Worm (Caenorhabditis elegans) whole organism, L4 larva: ENCODE measurements around the gene F22B3.7.
A peak's percentile ranks its signal among the peaks of the same experiment; 100 is the strongest.

Source experiments
- F37D6.2 ChIP-seq: sonication (generic microtip); optimal IDR thresholded peaks from 2 replicates; lab custom pipeline; 2016; ENCODE audit warnings: mild to moderate bottlenecking, missing genetic modification characterization, missing compliant biosample characterization
- T20F7.1 ChIP-seq: fragments of 200-800 bp; sonication (Bioruptor generic); optimal IDR thresholded peaks from 2 replicates; lab custom pipeline; 2018; ENCODE audit warnings: mild to moderate bottlenecking, missing genetic modification characterization, missing compliant biosample characterization
- aha-1 ChIP-seq: fragments of 150-350 bp; peaks from one replicate; lab custom pipeline; 2014; ENCODE audit warnings: missing biosample characterization, missing genetic modification characterization
- ama-1 ChIP-seq: fragments of 150-350 bp; optimal IDR thresholded peaks from 2 replicates; lab custom pipeline; 2014; ENCODE audit warnings: inconsistent platforms, mixed read lengths
- ceh-20 ChIP-seq: fragments of 200-800 bp; sonication (Bioruptor generic); IDR thresholded peaks from 2 replicates; pipeline ENCODE4 v1.3.6; 2022; ENCODE audit warnings: missing genetic modification reagents, missing genetic modification characterization, missing compliant biosample characterization
- ceh-28 ChIP-seq: fragments of 150-350 bp; optimal IDR thresholded peaks from 2 replicates; lab custom pipeline; 2014; ENCODE audit warnings: missing biosample characterization, missing genetic modification reagents, missing genetic modification characterization
- cey-2 ChIP-seq: sonication (generic microtip); optimal IDR thresholded peaks from 3 replicates; lab custom pipeline; 2017; ENCODE audit warnings: missing genetic modification characterization, mild to moderate bottlenecking, missing compliant biosample characterization, antibody characterized with exemption, borderline replicate concordance; ENCODE audit not compliant: insufficient read depth
- ctbp-1 ChIP-seq: fragments of 200-800 bp; sonication (Bioruptor generic); IDR thresholded peaks from 2 replicates; pipeline ENCODE4 v1.3.6; 2022; ENCODE audit warnings: missing genetic modification reagents, missing genetic modification characterization, missing compliant biosample characterization
- daf-16 ChIP-seq, 3 experiments: sonication (generic microtip); optimal IDR thresholded peaks; 2 replicates each; lab custom pipeline; 2016 to 2017; ENCODE audit warnings: missing genetic modification characterization in 3 of 3, missing genetic modification reagents in 3 of 3, mild to moderate bottlenecking in 2 of 3, missing compliant biosample characterization in 2 of 3, missing biosample characterization in 1 of 3, moderate library complexity in 1 of 3
- dmd-6 ChIP-seq: fragments of 200-800 bp; sonication (Bioruptor generic); IDR thresholded peaks from 2 replicates; pipeline ENCODE4 v1.3.6; 2022; ENCODE audit warnings: missing genetic modification reagents, missing genetic modification characterization, missing compliant biosample characterization
- dmd-8 ChIP-seq: fragments of 200-800 bp; sonication (Bioruptor generic); IDR thresholded peaks from 2 replicates; pipeline ENCODE4 v1.3.6; 2022; ENCODE audit warnings: missing genetic modification characterization, missing compliant biosample characterization
- dpl-1 ChIP-seq: fragments of 150-350 bp; optimal IDR thresholded peaks from 2 replicates; lab custom pipeline; 2014; ENCODE audit warnings: missing biosample characterization, missing genetic modification reagents, missing genetic modification characterization
- duxl-1 ChIP-seq: sonication (generic microtip); optimal IDR thresholded peaks from 2 replicates; lab custom pipeline; 2016; ENCODE audit warnings: mild to moderate bottlenecking, missing genetic modification characterization, moderate library complexity, missing compliant biosample characterization; ENCODE audit not compliant: poor library complexity
- dve-1 ChIP-seq: sonication (generic microtip); optimal IDR thresholded peaks from 2 replicates; lab custom pipeline; 2017; ENCODE audit warnings: antibody characterized with exemption, mild to moderate bottlenecking, missing genetic modification characterization, missing compliant biosample characterization; ENCODE audit not compliant: insufficient read depth
- egl-43 ChIP-seq: fragments of 200-800 bp; sonication (Bioruptor generic); IDR thresholded peaks from 2 replicates; pipeline ENCODE4 v1.3.6; 2022; ENCODE audit warnings: missing genetic modification reagents, missing genetic modification characterization, missing compliant biosample characterization
- fkh-10 ChIP-seq: fragments of 150-350 bp; optimal IDR thresholded peaks from 2 replicates; lab custom pipeline; 2014; ENCODE audit warnings: missing biosample characterization, missing genetic modification reagents, missing genetic modification characterization
- hlh-11 ChIP-seq: fragments of 200-800 bp; sonication (Bioruptor generic); optimal IDR thresholded peaks from 2 replicates; lab custom pipeline; 2018; ENCODE audit warnings: mild to moderate bottlenecking, missing genetic modification characterization, missing compliant biosample characterization
- hlh-30 ChIP-seq: sonication (generic microtip); optimal IDR thresholded peaks from 2 replicates; lab custom pipeline; 2017; ENCODE audit warnings: antibody characterized with exemption, mild to moderate bottlenecking, missing genetic modification characterization, missing compliant biosample characterization; ENCODE audit not compliant: insufficient read depth
- lin-13 ChIP-seq: fragments of 150-350 bp; optimal IDR thresholded peaks from 2 replicates; lab custom pipeline; 2014; ENCODE audit warnings: missing biosample characterization, missing genetic modification reagents, missing genetic modification characterization
- lir-3 ChIP-seq: sonication (generic microtip); optimal IDR thresholded peaks from 2 replicates; lab custom pipeline; 2016; ENCODE audit warnings: mild to moderate bottlenecking, missing genetic modification characterization, missing compliant biosample characterization
- lsy-2 ChIP-seq, 2 experiments: fragments of 150-350 bp in 1 of 2; sonication (generic microtip) in 1 of 2; optimal IDR thresholded peaks; 2 replicates each; lab custom pipeline; 2014 to 2017; ENCODE audit warnings: missing biosample characterization in 2 of 2, missing genetic modification characterization in 2 of 2
- madf-5 ChIP-seq, 2 experiments: fragments of 200-800 bp; sonication (Bioruptor generic); IDR thresholded peaks; 2 replicates each; pipeline ENCODE4 v1.3.6; 2022; ENCODE audit warnings: missing compliant biosample characterization in 2 of 2, missing genetic modification characterization in 2 of 2
- madf-9 ChIP-seq: fragments of 200-800 bp; sonication (Bioruptor generic); conservative IDR thresholded peaks from 2 replicates; pipeline ENCODE4 v1.3.6; 2022; ENCODE audit warnings: missing genetic modification reagents, missing genetic modification characterization, missing compliant biosample characterization
- mep-1 ChIP-seq: fragments of 150-350 bp; sonication (generic microtip); optimal IDR thresholded peaks from 3 replicates; lab custom pipeline; 2014; ENCODE audit warnings: missing biosample characterization, missing genetic modification characterization
- nhr-102 ChIP-seq: sonication (generic microtip); optimal IDR thresholded peaks from 2 replicates; lab custom pipeline; 2016; ENCODE audit warnings: mild to moderate bottlenecking, missing genetic modification characterization, moderate library complexity, missing compliant biosample characterization
- nhr-28 ChIP-seq: fragments of 150-350 bp; optimal IDR thresholded peaks from 2 replicates; lab custom pipeline; 2014; ENCODE audit warnings: missing biosample characterization, missing genetic modification characterization
- nhr-42 ChIP-seq: fragments of 200-800 bp; sonication (Bioruptor generic); IDR thresholded peaks from 2 replicates; pipeline ENCODE4 v1.3.6; 2022; ENCODE audit warnings: missing genetic modification characterization, missing compliant biosample characterization
- nhr-6 ChIP-seq: fragments of 150-350 bp; optimal IDR thresholded peaks from 2 replicates; lab custom pipeline; 2014; ENCODE audit warnings: missing biosample characterization, missing genetic modification characterization
- nhr-76 ChIP-seq: fragments of 150-350 bp; optimal IDR thresholded peaks from 2 replicates; lab custom pipeline; 2014; ENCODE audit warnings: missing biosample characterization, missing genetic modification characterization
- nhr-77 ChIP-seq: fragments of 150-350 bp; optimal IDR thresholded peaks from 2 replicates; lab custom pipeline; 2014; ENCODE audit warnings: missing biosample characterization, missing genetic modification characterization
- pha-4 ChIP-seq, 2 experiments: fragments of 150-350 bp in 1 of 2; fragments of 200-800 bp in 1 of 2; sonication (Bioruptor generic) in 1 of 2; IDR thresholded peaks in 1 of 2; optimal IDR thresholded peaks in 1 of 2; 2 replicates each; pipeline versions ENCODE4 v1.3.6 to Lab custom; 2014 to 2022; ENCODE audit warnings: missing genetic modification characterization in 2 of 2, missing genetic modification reagents in 2 of 2, missing biosample characterization in 1 of 2, missing compliant biosample characterization in 1 of 2
- php-3 ChIP-seq: fragments of 200-800 bp; sonication (Bioruptor generic); IDR thresholded peaks from 2 replicates; pipeline ENCODE4 v1.3.6; 2022; ENCODE audit warnings: missing genetic modification reagents, missing genetic modification characterization, missing compliant biosample characterization
- pqm-1 ChIP-seq: sonication (generic microtip); optimal IDR thresholded peaks from 2 replicates; lab custom pipeline; 2017; ENCODE audit warnings: missing biosample characterization, missing genetic modification characterization
- rbr-2 ChIP-seq: sonication (generic microtip); optimal IDR thresholded peaks from 2 replicates; lab custom pipeline; 2016; ENCODE audit warnings: missing genotype, missing genetic modification characterization, missing compliant biosample characterization
- spr-1 ChIP-seq: sonication (generic microtip); optimal IDR thresholded peaks from 2 replicates; lab custom pipeline; 2016; ENCODE audit warnings: mild to moderate bottlenecking, missing genetic modification characterization, missing compliant biosample characterization
- tag-97 ChIP-seq: fragments of 200-800 bp; sonication (Bioruptor generic); IDR thresholded peaks from 2 replicates; pipeline ENCODE4 v1.3.6; 2022; ENCODE audit warnings: missing genetic modification characterization, missing compliant biosample characterization
- zip-11 ChIP-seq: fragments of 200-800 bp; sonication (Bioruptor generic); IDR thresholded peaks from 2 replicates; pipeline ENCODE4 v1.3.6; 2022; ENCODE audit warnings: missing genetic modification characterization, missing compliant biosample characterization
- zip-2 ChIP-seq: fragments of 150-350 bp; optimal IDR thresholded peaks from 2 replicates; lab custom pipeline; 2014; ENCODE audit warnings: missing biosample characterization, missing genetic modification characterization

Gene F22B3.7

DNA sequence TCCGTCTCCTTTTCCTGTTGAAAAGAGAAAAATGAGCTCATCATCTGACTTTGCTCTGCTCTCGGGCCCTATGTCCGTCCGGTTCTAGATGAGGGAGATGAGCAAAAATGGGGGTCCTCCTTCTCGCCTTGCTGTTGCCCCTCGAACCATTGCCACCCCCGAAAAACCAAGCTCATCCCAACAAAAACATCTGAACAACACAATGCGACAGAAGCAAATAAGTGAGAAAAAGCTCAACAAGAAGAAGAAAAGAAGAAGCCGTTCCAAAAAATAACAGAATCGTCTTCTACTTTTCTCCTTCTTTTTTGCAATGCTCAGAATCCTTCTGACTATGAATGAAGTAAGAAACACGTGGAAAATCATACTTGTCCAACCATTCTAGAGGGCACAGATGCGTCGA, 34.2 kb upstream of the F22B3.7 start:
- TF ChIP-seq fkh-10 (GFP tag; lab: Kevin White, UChicago) (no peak), aha-1 (tag; lab: Kevin White, UChicago) (peak; percentile 95)
- TF ChIP-seq, all 104 proteins: peak for 1

DNA sequence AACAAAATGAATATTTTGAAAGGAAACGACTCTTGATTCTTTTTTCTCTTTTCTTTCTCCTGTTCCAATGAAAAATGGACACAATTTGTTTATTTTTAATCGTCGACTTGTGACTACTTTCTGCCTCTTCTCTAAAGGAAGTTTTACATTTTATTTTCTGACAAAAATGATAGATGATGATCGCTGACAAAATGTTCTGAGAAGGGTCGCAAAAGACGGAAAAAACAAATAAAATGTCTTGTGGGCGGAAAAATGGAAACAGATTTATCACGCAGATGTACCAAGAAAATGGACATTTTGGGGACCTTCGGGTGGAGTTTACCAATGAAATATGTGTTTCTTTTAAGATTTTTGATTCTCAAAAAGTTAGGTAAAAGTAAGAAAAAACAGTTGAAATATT, 31.3 kb upstream of the F22B3.7 start:
- TF ChIP-seq dmd-8 (GFP tag; lab: Robert Waterston, UW) = no peak
- TF ChIP-seq dpl-1 = no peak
- TF ChIP-seq pha-4 (GFP tag; IDR thresholded peaks at IDR 0.05; lab: Robert Waterston, UW) = no peak
- no peak for TF ChIP-seq pha-4 (tag; optimal IDR thresholded peaks at IDR 0.05; lab: Kevin White, UChicago)
- no peak for TF ChIP-seq duxl-1 (tag; lab: Kevin White, UChicago)
- TF ChIP-seq nhr-102 (tag; lab: Kevin White, UChicago) = no peak
- TF ChIP-seq zip-11 = no peak
- TF ChIP-seq madf-9 (GFP tag; lab: Robert Waterston, UW) = no peak
- TF ChIP-seq nhr-42 (GFP tag; lab: Robert Waterston, UW) = no peak
- TF ChIP-seq tag-97 = no peak
- no peak for TF ChIP-seq cey-2 (tag; lab: Kevin White, UChicago)

DNA sequence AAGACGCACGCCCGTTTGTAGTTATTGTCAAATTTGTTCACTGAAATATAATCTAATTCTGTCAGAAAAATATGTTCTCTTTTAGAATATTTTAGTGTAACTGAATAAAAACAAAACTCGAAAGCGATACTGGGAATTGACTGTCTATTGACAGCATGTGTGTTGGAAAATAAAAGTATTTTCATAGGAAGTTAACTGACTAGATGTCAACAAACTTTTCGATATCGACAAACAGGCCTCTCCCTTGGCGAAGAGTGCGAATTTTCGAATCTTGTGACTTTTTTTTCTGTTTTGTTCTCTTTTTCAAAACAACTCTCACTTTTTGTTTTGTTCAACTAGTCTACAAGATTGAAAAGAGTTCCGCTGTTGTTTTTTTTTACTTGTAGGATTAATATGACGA, 16.7 kb upstream of the F22B3.7 start:
- TF ChIP-seq rbr-2 (peak; percentile 1), nhr-76 (tag; lab: Kevin White, UChicago) (no peak), aha-1 (tag; lab: Kevin White, UChicago) (peak; percentile 79), daf-16 (GFP tag; optimal IDR thresholded peaks at IDR 0.05; lab: Kevin White, UChicago) (no peak), daf-16 (tag; optimal IDR thresholded peaks at IDR 0.05; lab: Kevin White, UChicago) (peak; percentile 92), ama-1 (lab: Kevin White, UChicago) (peak; percentile 22), dmd-6 (GFP tag; lab: Robert Waterston, UW) (peak; percentile 44; the same call in 1 of the 2 replicates), zip-2 (tag; lab: Kevin White, UChicago) (no peak)

DNA sequence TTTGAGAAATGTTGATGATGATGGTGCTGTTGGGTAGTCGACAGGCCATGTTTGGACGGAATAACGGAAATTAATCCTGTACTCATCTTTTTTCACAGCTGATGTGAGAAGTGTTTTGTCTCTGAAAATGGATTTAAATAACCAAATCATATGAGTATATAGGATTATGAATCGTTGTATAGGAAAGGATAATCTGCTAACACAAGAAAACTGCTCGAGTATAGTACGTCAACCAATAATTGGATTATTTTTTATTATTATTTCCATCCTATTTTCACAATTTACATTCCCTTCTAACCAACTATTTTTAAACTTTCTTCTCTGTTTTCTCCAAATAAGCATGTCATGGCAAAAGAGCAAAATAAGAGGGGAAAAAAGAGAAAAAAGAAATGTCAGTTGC, 14.2 kb upstream of the F22B3.7 start:
- no peak for TF ChIP-seq ama-1 (lab: Kevin White, UChicago)

DNA sequence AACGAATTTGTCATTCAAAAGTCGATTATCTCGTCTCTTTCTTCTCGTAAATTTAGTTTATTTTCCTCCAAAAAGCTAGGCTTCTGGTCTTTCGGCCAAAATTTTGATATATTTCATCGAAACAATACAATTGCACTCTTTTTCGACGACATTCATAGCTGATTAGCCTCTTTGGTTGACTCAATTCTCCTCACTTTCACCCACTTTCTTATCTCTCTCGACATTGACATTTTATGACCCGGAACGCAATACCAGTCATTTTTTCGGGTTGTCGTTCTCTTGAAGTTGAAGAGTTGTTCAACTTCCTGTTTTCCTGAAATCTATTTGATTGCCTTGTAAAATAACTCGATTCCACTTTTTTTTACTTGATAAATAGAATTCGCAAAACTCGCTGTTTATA, 13.0 kb upstream of the F22B3.7 start:
- TF ChIP-seq aha-1 (tag; lab: Kevin White, UChicago) (peak; percentile 21), dve-1 (peak; percentile 62), dmd-6 (GFP tag; lab: Robert Waterston, UW) (peak; percentile 50; the same call in 1 of the 2 replicates), php-3 (GFP tag; lab: Robert Waterston, UW) (0 out of 2 replicates have a peak, but pooled peaks have one; percentile 33), fkh-10 (GFP tag; lab: Kevin White, UChicago) (no peak), daf-16 (GFP tag; optimal IDR thresholded peaks at IDR 0.05; lab: Kevin White, UChicago) (no peak), daf-16 (tag; optimal IDR thresholded peaks at IDR 0.05; lab: Kevin White, UChicago) (peak; percentile 61), madf-5 (GFP tag; IDR thresholded peaks at IDR 0.05; lab: Robert Waterston, UW) (no peak), ctbp-1 (GFP tag; lab: Robert Waterston, UW) (no peak), pqm-1 (peak; percentile 71), nhr-42 (GFP tag; lab: Robert Waterston, UW) (no peak), nhr-28 (tag; lab: Kevin White, UChicago) (peak; percentile 31)

DNA sequence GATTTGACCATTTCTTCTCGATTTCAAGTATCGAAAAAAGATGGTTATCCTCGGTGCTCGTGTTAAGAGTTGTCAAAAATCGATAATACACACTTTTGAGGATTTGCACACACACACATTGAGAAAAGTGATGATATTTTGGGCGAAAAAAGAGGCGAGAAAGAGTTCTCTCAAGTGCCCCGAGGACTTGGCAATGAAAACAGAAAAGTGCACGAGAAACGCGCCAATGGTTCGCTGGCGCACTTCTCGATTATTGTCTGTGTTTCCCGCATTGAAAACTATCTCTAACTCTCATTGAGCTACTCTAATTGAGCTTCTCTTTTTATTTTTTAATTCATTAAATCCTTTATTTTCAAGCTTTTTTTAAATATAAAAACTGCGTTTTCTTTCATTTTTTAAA, 12.1 kb upstream of the F22B3.7 start:
- TF ChIP-seq nhr-76 (tag; lab: Kevin White, UChicago) = no peak
- TF ChIP-seq nhr-6 (tag; lab: Kevin White, UChicago) = peak; percentile 14
- peak; percentile 66 for TF ChIP-seq dpl-1
- TF ChIP-seq mep-1 = peak; percentile 80
- peak in 1 of 2 experiments; percentile 31 for TF ChIP-seq daf-16 (GFP tag; optimal IDR thresholded peaks at IDR 0.05; lab: Kevin White, UChicago)
- TF ChIP-seq daf-16 (tag; optimal IDR thresholded peaks at IDR 0.05; lab: Kevin White, UChicago) = peak; percentile 67
- TF ChIP-seq ctbp-1 (GFP tag; lab: Robert Waterston, UW) = peak; percentile 61
- peak; percentile 48; the same call in 1 of the 2 replicates for TF ChIP-seq ceh-20
- peak; percentile 18 for TF ChIP-seq nhr-28 (tag; lab: Kevin White, UChicago)
- peak; percentile 55 for TF ChIP-seq T20F7.1 (GFP tag; lab: Kevin White, UChicago)
- TF ChIP-seq aha-1 (tag; lab: Kevin White, UChicago) = peak; percentile 97
- TF ChIP-seq nhr-77 (tag; lab: Kevin White, UChicago) = peak; percentile 28
- TF ChIP-seq F37D6.2 (tag; lab: Kevin White, UChicago) = peak; percentile 10
- no peak for TF ChIP-seq lir-3
- peak; percentile 56 for TF ChIP-seq hlh-11
- peak; percentile 79 for TF ChIP-seq rbr-2
- TF ChIP-seq egl-43 (GFP tag; lab: Robert Waterston, UW) = no peak
- TF ChIP-seq php-3 (GFP tag; lab: Robert Waterston, UW) = no peak
- TF ChIP-seq ceh-28 (tag; lab: Kevin White, UChicago) = peak; percentile 39
- TF ChIP-seq fkh-10 (GFP tag; lab: Kevin White, UChicago) = peak; percentile 33
- TF ChIP-seq spr-1 = no peak
- peak; percentile 13 for TF ChIP-seq lin-13 (GFP tag; lab: Kevin White, UChicago)
- TF ChIP-seq lsy-2 (tag; optimal IDR thresholded peaks at IDR 0.05; lab: Kevin White, UChicago) = peak; percentile 26 to 84
- TF ChIP-seq hlh-30 = peak; percentile 45
